Worm (Caenorhabditis elegans): ENCODE data around the gene cdl-1.

Gene cdl-1

DNA sequence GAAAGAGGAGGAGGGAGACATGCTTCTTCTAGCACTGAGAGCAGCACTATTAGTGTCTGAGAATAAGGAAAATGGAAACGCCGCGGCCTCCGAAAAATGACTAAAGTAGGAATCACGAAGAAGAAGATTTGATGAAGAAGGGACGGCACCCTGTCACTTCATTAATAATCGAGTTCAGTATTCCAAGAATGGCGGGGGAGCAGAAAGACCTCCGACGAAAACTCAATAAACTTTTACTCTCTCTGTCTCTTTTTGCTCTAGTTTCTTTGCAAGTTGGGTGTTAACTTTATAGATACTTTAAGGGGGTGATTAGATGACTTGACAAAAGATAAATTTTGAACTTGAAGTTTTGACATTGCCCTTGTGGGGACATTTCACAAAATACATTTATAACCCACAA lies 16.0 kb upstream of the cdl-1 start:
- TF ChIP-seq fkh-10 (GFP tag; optimal IDR thresholded peaks at IDR 0.05) = peak; percentile 79
- TF ChIP-seq eor-1 (tag; optimal IDR thresholded peaks at IDR 0.05) = no peak

DNA sequence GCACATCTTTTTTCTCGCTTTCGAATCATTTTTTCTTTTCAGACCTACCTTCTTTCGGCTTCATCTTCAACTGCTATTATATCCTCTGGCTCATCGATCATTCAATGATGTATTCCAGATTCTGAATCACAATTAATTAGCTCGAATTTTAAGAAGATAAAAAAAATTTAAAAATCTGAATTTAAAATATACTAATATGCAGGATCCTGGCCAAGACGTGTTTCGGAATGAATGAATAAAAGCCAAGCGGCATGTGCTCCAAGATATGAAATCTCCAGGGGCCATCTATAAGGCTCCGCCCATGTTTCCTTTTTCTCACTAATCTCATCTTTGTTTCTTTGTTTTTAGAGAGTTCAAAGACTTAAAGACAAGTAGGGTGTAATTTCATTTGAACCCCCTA lies 7.2 kb upstream of the cdl-1 start, which contains the start of gene mpz-1:
TSS of gene mpz-1 (minus strand) at position 101 of the 400 bp plus-strand sequence.
- TF ChIP-seq egl-5 (tag; optimal IDR thresholded peaks at IDR 0.05) (no peak), nhr-28 (tag; optimal IDR thresholded peaks at IDR 0.05) (no peak), nhr-25 (tag; optimal IDR thresholded peaks at IDR 0.05) (no peak), ZK546.5 (tag; optimal IDR thresholded peaks at IDR 0.05) (no peak), nhr-11 (tag; optimal IDR thresholded peaks at IDR 0.05) (no peak), fos-1 (tag; optimal IDR thresholded peaks at IDR 0.05) (no peak), elt-3 (tag; optimal IDR thresholded peaks at IDR 0.05) (no peak), ceh-82 (tag; optimal IDR thresholded peaks at IDR 0.05) (no peak), lin-39 (tag; optimal IDR thresholded peaks at IDR 0.05) (no peak), nfya-1 (tag; optimal IDR thresholded peaks at IDR 0.05; ENCODE audit: insufficient read depth) (no peak), nhr-67 (tag; optimal IDR thresholded peaks at IDR 0.05) (no peak), ceh-9 (tag; optimal IDR thresholded peaks at IDR 0.05) (no peak), lin-15B (tag; optimal IDR thresholded peaks at IDR 0.05) (no peak), daf-12 (tag; optimal IDR thresholded peaks at IDR 0.05) (no peak), aly-2 (tag; optimal IDR thresholded peaks at IDR 0.05) (no peak), nhr-23 (tag; optimal IDR thresholded peaks at IDR 0.05) (no peak)

DNA sequence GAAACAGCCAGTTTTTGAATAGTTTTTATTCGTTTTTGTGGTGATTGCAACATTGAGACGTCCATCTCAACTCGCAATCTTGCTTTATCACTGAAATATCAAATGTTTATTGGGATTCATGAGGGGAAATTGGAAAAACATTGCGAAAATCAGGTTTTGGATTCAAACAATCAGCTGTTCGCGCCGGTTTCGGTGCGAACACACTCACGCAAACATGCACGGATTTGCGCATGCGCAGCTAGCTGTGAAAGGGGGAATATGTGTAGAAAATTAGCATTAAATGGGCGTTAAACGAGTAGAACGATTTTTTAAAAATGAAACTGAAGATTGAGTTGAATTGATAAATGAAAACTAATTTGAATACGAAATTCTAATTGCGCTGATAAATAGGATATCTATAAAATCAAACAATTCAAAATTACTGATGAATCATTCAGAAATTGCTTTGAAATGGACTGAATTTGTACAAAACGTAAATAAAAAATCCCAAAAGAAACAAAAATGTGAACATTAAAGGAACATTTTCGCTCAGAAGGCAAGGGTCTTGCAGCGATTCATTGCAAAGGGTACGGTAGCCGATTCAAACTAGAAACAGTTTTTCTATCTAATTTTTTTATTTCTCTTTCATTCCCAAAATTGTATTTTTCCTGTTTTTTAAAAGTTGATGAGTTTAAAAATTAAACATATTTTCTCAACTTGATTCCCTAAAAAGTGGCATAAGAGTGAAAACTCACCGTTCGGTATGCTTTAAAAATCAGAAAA lies 1.9 kb upstream of the cdl-1 start, which contains the start of gene ect-2:
TSS of gene ect-2 (minus strand) at position 762 of the 762 bp plus-strand sequence.
- TF ChIP-seq lin-15B (tag; optimal IDR thresholded peaks at IDR 0.05) (peak; percentile 5), nhr-25 (tag; optimal IDR thresholded peaks at IDR 0.05) (peak; percentile 37), nfya-1 (tag; optimal IDR thresholded peaks at IDR 0.05; ENCODE audit: insufficient read depth) (peak; percentile 34), aly-2 (tag; optimal IDR thresholded peaks at IDR 0.05) (no peak), nhr-43 (tag; optimal IDR thresholded peaks at IDR 0.05; ENCODE audit: poor library complexity, severe bottlenecking) (no peak)

DNA sequence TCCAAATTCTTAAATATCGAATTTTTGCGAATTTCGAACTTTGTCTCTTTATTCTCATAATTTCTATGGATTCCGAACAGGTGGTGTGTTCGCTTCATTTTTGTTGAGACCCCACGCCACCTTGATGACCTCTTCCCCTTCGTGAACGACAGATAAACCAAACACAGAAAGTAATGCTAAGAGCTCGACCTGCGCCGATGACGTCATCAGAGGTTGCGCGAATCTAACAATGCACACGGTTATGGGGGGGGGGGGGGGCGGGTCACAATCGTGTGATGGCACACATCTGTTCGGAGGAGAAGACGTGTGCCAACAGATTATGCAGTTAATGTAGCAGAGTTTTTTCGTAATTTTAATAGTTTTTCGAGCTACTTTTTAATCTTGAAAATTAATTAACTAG lies 1.0 kb upstream of the cdl-1 start:
- TF ChIP-seq fos-1 (tag; optimal IDR thresholded peaks at IDR 0.05) (no peak), nhr-237 (tag; optimal IDR thresholded peaks at IDR 0.05) (no peak), nhr-11 (tag; optimal IDR thresholded peaks at IDR 0.05) (no peak), pqm-1 (tag; optimal IDR thresholded peaks at IDR 0.05) (no peak), egl-27 (tag; optimal IDR thresholded peaks at IDR 0.05) (no peak), hmg-11 (tag; optimal IDR thresholded peaks at IDR 0.05) (no peak), zag-1 (tag; optimal IDR thresholded peaks at IDR 0.05) (no peak), tbx-2 (tag; optimal IDR thresholded peaks at IDR 0.05) (no peak), ztf-11 (tag; optimal IDR thresholded peaks at IDR 0.05) (no peak), nhr-23 (tag; optimal IDR thresholded peaks at IDR 0.05) (no peak), fkh-2 (tag; optimal IDR thresholded peaks at IDR 0.05) (no peak), nhr-67 (tag; optimal IDR thresholded peaks at IDR 0.05) (no peak), ceh-28 (tag; optimal IDR thresholded peaks at IDR 0.05) (no peak), nhr-76 (tag; optimal IDR thresholded peaks at IDR 0.05) (no peak), lin-39 (tag; optimal IDR thresholded peaks at IDR 0.05) (no peak), elt-1 (tag; optimal IDR thresholded peaks at IDR 0.05) (no peak), unc-62 (GFP tag; optimal IDR thresholded peaks at IDR 0.05) (no peak), elt-2 (tag; optimal IDR thresholded peaks at IDR 0.05) (no peak)

ce11 chrII:10787240-10787639 lies 2.0 kb downstream of the cdl-1 start, which contains the start of gene tag-209:
Gene tag-209 (plus strand): TSS chrII:10787312.
- no peak for TF ChIP-seq egl-27 (tag; optimal IDR thresholded peaks at IDR 0.05)
- no peak for TF ChIP-seq ztf-11 (tag; optimal IDR thresholded peaks at IDR 0.05)
- no peak for TF ChIP-seq tbx-2 (tag; optimal IDR thresholded peaks at IDR 0.05)
- no peak for TF ChIP-seq nhr-77 (tag; optimal IDR thresholded peaks at IDR 0.05)
- no peak for TF ChIP-seq ceh-82 (tag; optimal IDR thresholded peaks at IDR 0.05)
- TF ChIP-seq nhr-67 (tag; optimal IDR thresholded peaks at IDR 0.05) = no peak
- no peak for TF ChIP-seq elt-2 (tag; optimal IDR thresholded peaks at IDR 0.05)
- no peak for TF ChIP-seq aly-2 (tag; optimal IDR thresholded peaks at IDR 0.05)
- no peak for TF ChIP-seq hmg-11 (tag; optimal IDR thresholded peaks at IDR 0.05)
- no peak for TF ChIP-seq ceh-9 (tag; optimal IDR thresholded peaks at IDR 0.05)
- no peak for TF ChIP-seq ztf-4 (tag; optimal IDR thresholded peaks at IDR 0.05)
- TF ChIP-seq daf-12 (tag; optimal IDR thresholded peaks at IDR 0.05) = no peak
- TF ChIP-seq fos-1 (tag; optimal IDR thresholded peaks at IDR 0.05) = no peak
- no peak for TF ChIP-seq nfya-1 (tag; optimal IDR thresholded peaks at IDR 0.05; ENCODE audit: insufficient read depth)
- TF ChIP-seq pqm-1 (tag; optimal IDR thresholded peaks at IDR 0.05) = no peak
